Worm (Caenorhabditis elegans) whole organism, late embryonic: ENCODE measurements around the gene nhr-242.

Source experiments
- C08G9.2 ChIP-seq: sonication (generic microtip); optimal IDR thresholded peaks from 2 replicates; lab custom pipeline; 2016; ENCODE audit warnings: mild to moderate bottlenecking, missing genetic modification characterization, moderate library complexity, missing compliant biosample characterization
- F13H6.1 ChIP-seq: sonication (generic microtip); optimal IDR thresholded peaks from 2 replicates; lab custom pipeline; 2016; ENCODE audit warnings: missing genetic modification characterization, missing compliant biosample characterization
- ceh-14 ChIP-seq: sonication (generic microtip); optimal IDR thresholded peaks from 2 replicates; lab custom pipeline; 2016; ENCODE audit warnings: missing genotype, missing genetic modification characterization, missing compliant biosample characterization
- ceh-18 ChIP-seq: sonication (generic microtip); optimal IDR thresholded peaks from 2 replicates; lab custom pipeline; 2016; ENCODE audit warnings: missing genetic modification characterization, missing compliant biosample characterization
- ceh-19 ChIP-seq: fragments of 200-800 bp; sonication (Bioruptor generic); optimal IDR thresholded peaks from 2 replicates; lab custom pipeline; 2018; ENCODE audit warnings: mild to moderate bottlenecking, missing genetic modification characterization, missing compliant biosample characterization
- ceh-34 ChIP-seq: sonication (generic microtip); optimal IDR thresholded peaks from 2 replicates; lab custom pipeline; 2016; ENCODE audit warnings: mild to moderate bottlenecking, missing genetic modification characterization, missing compliant biosample characterization
- ceh-48 ChIP-seq: sonication (generic microtip); optimal IDR thresholded peaks from 2 replicates; lab custom pipeline; 2016; ENCODE audit warnings: missing genetic modification characterization, inconsistent platforms, missing compliant biosample characterization
- ceh-6 ChIP-seq: fragments of 200-800 bp; sonication (Bioruptor generic); optimal IDR thresholded peaks from 2 replicates; lab custom pipeline; 2018; ENCODE audit warnings: mild to moderate bottlenecking, missing genetic modification characterization, missing compliant biosample characterization
- dmd-4 ChIP-seq: sonication (generic microtip); optimal IDR thresholded peaks from 2 replicates; lab custom pipeline; 2016; ENCODE audit warnings: borderline replicate concordance, missing genetic modification characterization, missing compliant biosample characterization
- elt-2 ChIP-seq: sonication (generic microtip); optimal IDR thresholded peaks from 2 replicates; lab custom pipeline; 2016; ENCODE audit warnings: missing genetic modification reagents, missing genetic modification characterization, missing compliant biosample characterization
- elt-4 ChIP-seq: sonication (generic microtip); optimal IDR thresholded peaks from 2 replicates; lab custom pipeline; 2016; ENCODE audit warnings: missing genetic modification characterization, missing compliant biosample characterization
- fax-1 ChIP-seq: sonication (generic microtip); optimal IDR thresholded peaks from 2 replicates; lab custom pipeline; 2016; ENCODE audit warnings: missing genotype, missing genetic modification characterization, missing compliant biosample characterization
- gmeb-2 ChIP-seq: sonication (generic microtip); optimal IDR thresholded peaks from 2 replicates; lab custom pipeline; 2016; ENCODE audit warnings: missing genetic modification characterization, inconsistent platforms, missing compliant biosample characterization
- hlh-13 ChIP-seq: fragments of 200-800 bp; sonication (Bioruptor generic); optimal IDR thresholded peaks from 2 replicates; lab custom pipeline; 2018; ENCODE audit warnings: mild to moderate bottlenecking, missing genetic modification characterization, missing compliant biosample characterization
- hlh-15 ChIP-seq: sonication (generic microtip); optimal IDR thresholded peaks from 2 replicates; lab custom pipeline; 2016; ENCODE audit warnings: missing genetic modification characterization, missing compliant biosample characterization
- hlh-6 ChIP-seq: sonication (generic microtip); optimal IDR thresholded peaks from 2 replicates; lab custom pipeline; 2016; ENCODE audit warnings: missing genotype, missing genetic modification characterization, missing compliant biosample characterization
- hlh-8 ChIP-seq: sonication (generic microtip); optimal IDR thresholded peaks from 2 replicates; lab custom pipeline; 2016; ENCODE audit warnings: missing genotype, missing genetic modification characterization, missing compliant biosample characterization
- lim-6 ChIP-seq: sonication (generic microtip); optimal IDR thresholded peaks from 2 replicates; lab custom pipeline; 2016; ENCODE audit warnings: missing genetic modification characterization, missing compliant biosample characterization
- lin-11 ChIP-seq: fragments of 200-800 bp; sonication (Bioruptor generic); optimal IDR thresholded peaks from 2 replicates; lab custom pipeline; 2018; ENCODE audit warnings: mild to moderate bottlenecking, missing genetic modification characterization, missing compliant biosample characterization
- mec-3 ChIP-seq: sonication (generic microtip); optimal IDR thresholded peaks from 2 replicates; lab custom pipeline; 2016; ENCODE audit warnings: borderline replicate concordance, missing genetic modification characterization, missing compliant biosample characterization
- nhr-232 ChIP-seq: sonication (generic microtip); optimal IDR thresholded peaks from 2 replicates; lab custom pipeline; 2016; ENCODE audit warnings: missing genetic modification characterization, missing compliant biosample characterization
- npax-4 ChIP-seq: sonication (generic microtip); optimal IDR thresholded peaks from 2 replicates; lab custom pipeline; 2016; ENCODE audit warnings: missing genetic modification characterization, missing compliant biosample characterization
- odd-2 ChIP-seq: sonication (generic microtip); optimal IDR thresholded peaks from 2 replicates; lab custom pipeline; 2017; ENCODE audit warnings: antibody characterized with exemption, mild to moderate bottlenecking, missing genetic modification characterization, missing compliant biosample characterization
- pag-3 ChIP-seq: sonication (generic microtip); optimal IDR thresholded peaks from 2 replicates; lab custom pipeline; 2016; ENCODE audit warnings: missing compliant biosample characterization, missing genetic modification characterization, borderline replicate concordance
- pax-1 ChIP-seq: fragments of 150-350 bp; optimal IDR thresholded peaks from 2 replicates; lab custom pipeline; 2014; ENCODE audit warnings: missing biosample characterization, missing genetic modification characterization
- pha-2 ChIP-seq: sonication (generic microtip); optimal IDR thresholded peaks from 2 replicates; lab custom pipeline; 2017; ENCODE audit warnings: mild to moderate bottlenecking, missing genetic modification characterization, missing compliant biosample characterization
- pha-4 ChIP-seq: fragments of 150-350 bp; optimal IDR thresholded peaks from 2 replicates; lab custom pipeline; 2018; ENCODE audit warnings: missing biosample characterization, missing genetic modification reagents, missing genetic modification characterization
- pqm-1 ChIP-seq: sonication (generic microtip); optimal IDR thresholded peaks from 2 replicates; lab custom pipeline; 2016; ENCODE audit warnings: missing genetic modification characterization, missing compliant biosample characterization
- pros-1 ChIP-seq: fragments of 150-350 bp; optimal IDR thresholded peaks from 2 replicates; lab custom pipeline; 2014; ENCODE audit warnings: missing biosample characterization, missing genetic modification reagents, missing genetic modification characterization
- ref-2 ChIP-seq: sonication (generic microtip); optimal IDR thresholded peaks from 2 replicates; lab custom pipeline; 2016; ENCODE audit warnings: missing genetic modification characterization, missing compliant biosample characterization
- rnt-1 ChIP-seq: sonication (generic microtip); optimal IDR thresholded peaks from 2 replicates; lab custom pipeline; 2016; ENCODE audit warnings: missing genetic modification characterization, missing compliant biosample characterization
- sdc-2 ChIP-seq: sonication (generic microtip); optimal IDR thresholded peaks from 2 replicates; lab custom pipeline; 2016; ENCODE audit warnings: missing genotype, missing genetic modification characterization, missing compliant biosample characterization
- syd-9 ChIP-seq: sonication (generic microtip); optimal IDR thresholded peaks from 2 replicates; lab custom pipeline; 2016; ENCODE audit warnings: mild to moderate bottlenecking, missing genetic modification characterization, moderate library complexity, missing compliant biosample characterization
- ttx-3 ChIP-seq: sonication (generic microtip); optimal IDR thresholded peaks from 2 replicates; lab custom pipeline; 2016; ENCODE audit warnings: missing genetic modification reagents, missing genetic modification characterization, missing compliant biosample characterization
- unc-3 ChIP-seq, 2 experiments: fragments of 200-800 bp in 1 of 2; sonication (Bioruptor generic) in 1 of 2; sonication (generic microtip) in 1 of 2; conservative IDR thresholded peaks in 1 of 2; optimal IDR thresholded peaks in 1 of 2; 2 replicates each; pipeline versions ENCODE4 v1.3.6 to Lab custom; 2016 to 2022; ENCODE audit warnings: missing compliant biosample characterization in 2 of 2, missing genetic modification characterization in 2 of 2, missing genetic modification reagents in 1 of 2
- unc-42 ChIP-seq: sonication (generic microtip); optimal IDR thresholded peaks from 2 replicates; lab custom pipeline; 2016; ENCODE audit warnings: missing genotype, missing genetic modification characterization, missing compliant biosample characterization

Gene nhr-242

ce11 chrIV:2561358-2561757 lies 20.0 kb downstream of the nhr-242 start, which contains the start of gene Y69A2AR.46:
Gene Y69A2AR.46 (plus strand): TSS chrIV:2561658.
- TF ChIP-seq syd-9 (no peak), ttx-3 (tag; lab: Kevin White, UChicago) (no peak), sdc-2 (tag; lab: Kevin White, UChicago) (no peak), F13H6.1 (no peak), fax-1 (tag; lab: Kevin White, UChicago) (no peak), mec-3 (tag; lab: Kevin White, UChicago) (no peak), hlh-6 (tag; lab: Kevin White, UChicago) (no peak)

ce11 chrIV:2556211-2556610 lies 25.2 kb downstream of the nhr-242 start:
- no peak for TF ChIP-seq ceh-48
- TF ChIP-seq F13H6.1, result no peak
- TF ChIP-seq pha-4 (tag; lab: Kevin White, UChicago), result no peak
- no peak for TF ChIP-seq ceh-18
- TF ChIP-seq pros-1 (tag; lab: Kevin White, UChicago), result no peak
- no peak for TF ChIP-seq C08G9.2 (tag; lab: Kevin White, UChicago)
- TF ChIP-seq hlh-15 (tag; lab: Kevin White, UChicago), result no peak
- TF ChIP-seq unc-42 (tag; lab: Kevin White, UChicago), result no peak
- no peak for TF ChIP-seq pqm-1 (tag; lab: Kevin White, UChicago)
- TF ChIP-seq syd-9, result no peak
- TF ChIP-seq dmd-4, result no peak
- TF ChIP-seq hlh-6 (tag; lab: Kevin White, UChicago), result no peak
- TF ChIP-seq elt-2 (tag; lab: Kevin White, UChicago), result no peak

- TF ChIP-seq syd-9 (no peak), ceh-34 (tag; lab: Kevin White, UChicago) (no peak), unc-42 (tag; lab: Kevin White, UChicago) (no peak), lin-11 (no peak)
These were observed 28.5 kb downstream of the nhr-242 start for ce11 chrIV:2552855-2553254.

ce11 chrIV:2552276-2552675 lies 29.1 kb downstream of the nhr-242 start:
- TF ChIP-seq pax-1 (tag; lab: Kevin White, UChicago) (no peak), hlh-8 (no peak), rnt-1 (tag; lab: Kevin White, UChicago) (no peak), pha-4 (tag; lab: Kevin White, UChicago) (no peak), elt-2 (tag; lab: Kevin White, UChicago) (no peak), gmeb-2 (tag; lab: Kevin White, UChicago) (no peak), unc-3 (GFP tag; conservative IDR thresholded peaks at IDR 0.05; lab: Robert Waterston, UW) (no peak), unc-3 (tag; optimal IDR thresholded peaks at IDR 0.05; lab: Kevin White, UChicago) (no peak), C08G9.2 (tag; lab: Kevin White, UChicago) (no peak), odd-2 (no peak), pha-2 (tag; lab: Kevin White, UChicago) (no peak), ceh-19 (GFP tag; lab: Kevin White, UChicago) (no peak), hlh-13 (GFP tag; lab: Kevin White, UChicago) (no peak), elt-4 (tag; lab: Kevin White, UChicago) (no peak), nhr-232 (tag; lab: Kevin White, UChicago) (no peak), npax-4 (tag; lab: Kevin White, UChicago) (no peak), ceh-18 (no peak), ref-2 (tag; lab: Kevin White, UChicago) (no peak)

- no peak for TF ChIP-seq hlh-13 (GFP tag; lab: Kevin White, UChicago)
- no peak for TF ChIP-seq pag-3 (tag; lab: Kevin White, UChicago)
- no peak for TF ChIP-seq lim-6
- no peak for TF ChIP-seq ceh-14 (tag; lab: Kevin White, UChicago)
- TF ChIP-seq ceh-6 (GFP tag; lab: Kevin White, UChicago), result no peak
These were observed 29.5 kb downstream of the nhr-242 start for ce11 chrIV:2551838-2552237.
